Worm (Caenorhabditis elegans) whole organism, early embryonic: ENCODE results near the gene srz-64.

Experiments
- B0310.2 ChIP-seq: sonication (generic microtip); optimal IDR thresholded peaks from 2 replicates; lab custom pipeline; 2016; ENCODE audit warnings: mild to moderate bottlenecking, missing genetic modification characterization, missing compliant biosample characterization
- F13C5.2 ChIP-seq: sonication (generic microtip); optimal IDR thresholded peaks from 2 replicates; lab custom pipeline; 2017; ENCODE audit warnings: mild to moderate bottlenecking, missing genetic modification characterization, inconsistent platforms, missing compliant biosample characterization
- aly-1 ChIP-seq: sonication (generic microtip); optimal IDR thresholded peaks from 2 replicates; lab custom pipeline; 2016; ENCODE audit warnings: missing genetic modification characterization, missing compliant biosample characterization
- ama-1 ChIP-seq: fragments of 150-350 bp; optimal IDR thresholded peaks from 2 replicates; lab custom pipeline; 2014
- ceh-13 ChIP-seq: fragments of 200-800 bp; sonication (Bioruptor generic); optimal IDR thresholded peaks from 2 replicates; lab custom pipeline; 2018; ENCODE audit warnings: mild to moderate bottlenecking, missing genetic modification characterization, missing compliant biosample characterization
- ceh-36 ChIP-seq: sonication (generic microtip); optimal IDR thresholded peaks from 2 replicates; lab custom pipeline; 2016; ENCODE audit warnings: missing genetic modification characterization, inconsistent platforms, missing compliant biosample characterization
- ets-7 ChIP-seq: sonication (generic microtip); optimal IDR thresholded peaks from 2 replicates; lab custom pipeline; 2016; ENCODE audit warnings: missing genotype, missing genetic modification characterization, missing compliant biosample characterization
- flt-1 ChIP-seq: fragments of 200-800 bp; sonication (Bioruptor generic); IDR thresholded peaks from 2 replicates; pipeline ENCODE4 v1.3.6; 2022; ENCODE audit warnings: missing genetic modification characterization, missing compliant biosample characterization
- hmbx-1 ChIP-seq: sonication (generic microtip); optimal IDR thresholded peaks from 2 replicates; lab custom pipeline; 2016; ENCODE audit warnings: mild to moderate bottlenecking, missing genetic modification characterization, missing compliant biosample characterization
- hmg-4 ChIP-seq: fragments of 200-800 bp; sonication (Bioruptor generic); optimal IDR thresholded peaks from 2 replicates; lab custom pipeline; 2018; ENCODE audit warnings: mild to moderate bottlenecking, missing genetic modification characterization, missing compliant biosample characterization
- hnd-1 ChIP-seq: sonication (generic microtip); optimal IDR thresholded peaks from 2 replicates; lab custom pipeline; 2016; ENCODE audit warnings: missing genetic modification characterization, missing compliant biosample characterization
- pes-1 ChIP-seq: fragments of 200-800 bp; sonication (Bioruptor generic); IDR thresholded peaks from 2 replicates; pipeline ENCODE4 v1.3.6; 2022; ENCODE audit warnings: missing genetic modification reagents, missing genetic modification characterization, missing compliant biosample characterization
- scrt-1 ChIP-seq: fragments of 200-800 bp; sonication (Bioruptor generic); IDR thresholded peaks from 2 replicates; pipeline ENCODE4 v1.3.6; 2022; ENCODE audit warnings: missing genetic modification characterization, missing compliant biosample characterization
- sea-1 ChIP-seq: fragments of 200-800 bp; sonication (Bioruptor generic); conservative IDR thresholded peaks from 2 replicates; pipeline ENCODE4 v1.3.6; 2022; ENCODE audit warnings: missing genetic modification characterization, missing compliant biosample characterization
- tbx-11 ChIP-seq: fragments of 200-800 bp; sonication (Bioruptor generic); IDR thresholded peaks from 2 replicates; pipeline ENCODE4 v1.3.6; 2022; ENCODE audit warnings: missing genetic modification characterization, missing compliant biosample characterization
- tbx-37 ChIP-seq: fragments of 200-800 bp; sonication (Bioruptor generic); conservative IDR thresholded peaks from 2 replicates; pipeline ENCODE4 v1.3.6; 2022; ENCODE audit warnings: missing genetic modification reagents, missing genetic modification characterization, missing compliant biosample characterization
- tra-4 ChIP-seq: sonication (generic microtip); optimal IDR thresholded peaks from 2 replicates; lab custom pipeline; 2017; ENCODE audit warnings: missing genetic modification characterization, missing compliant biosample characterization

Gene srz-64

ce11 chrII:1323190-1323651 lies 30.2 kb upstream of the srz-64 start:
- TF ChIP-seq ets-7 (tag; lab: Kevin White, UChicago), result no peak
- TF ChIP-seq B0310.2 (tag; lab: Kevin White, UChicago), result no peak
- no peak for TF ChIP-seq tbx-37 (GFP tag; lab: Robert Waterston, UW)
- no peak for TF ChIP-seq aly-1 (tag; lab: Kevin White, UChicago)
- no peak for TF ChIP-seq flt-1 (GFP tag; lab: Robert Waterston, UW)
- TF ChIP-seq ceh-13 (GFP tag; lab: Kevin White, UChicago), result no peak
- no peak for TF ChIP-seq sea-1 (GFP tag; lab: Robert Waterston, UW)
- no peak for TF ChIP-seq hnd-1 (tag; lab: Kevin White, UChicago)

- TF ChIP-seq flt-1 (GFP tag; lab: Robert Waterston, UW), result no peak
- TF ChIP-seq ama-1 (lab: Kevin White, UChicago), result no peak
- no peak for TF ChIP-seq tra-4 (tag; lab: Kevin White, UChicago)
- no peak for TF ChIP-seq ceh-36 (tag; lab: Kevin White, UChicago)
- no peak for TF ChIP-seq F13C5.2 (tag; lab: Kevin White, UChicago)
- TF ChIP-seq tbx-11 (GFP tag; lab: Robert Waterston, UW), result no peak
- no peak for TF ChIP-seq aly-1 (tag; lab: Kevin White, UChicago)
- no peak for TF ChIP-seq hmbx-1
- no peak for TF ChIP-seq hnd-1 (tag; lab: Kevin White, UChicago)
- no peak for TF ChIP-seq hmg-4 (GFP tag; lab: Kevin White, UChicago)
- TF ChIP-seq ets-7 (tag; lab: Kevin White, UChicago), result no peak
- TF ChIP-seq sea-1 (GFP tag; lab: Robert Waterston, UW), result no peak
- TF ChIP-seq B0310.2 (tag; lab: Kevin White, UChicago), result no peak
- TF ChIP-seq scrt-1 (GFP tag; lab: Robert Waterston, UW), result no peak
- TF ChIP-seq ceh-13 (GFP tag; lab: Kevin White, UChicago), result no peak
- no peak for TF ChIP-seq pes-1 (GFP tag; lab: Robert Waterston, UW)
- TF ChIP-seq tbx-37 (GFP tag; lab: Robert Waterston, UW), result no peak
Observed at ce11 chrII:1322283-1323173, 29.5 kb upstream of the srz-64 start.

ce11 chrII:1320987-1321807 lies 28.1 kb upstream of the srz-64 start, which contains the start of gene vig-1:
TSS of gene vig-1 (plus strand) at chrII:1321037.
- TF ChIP-seq scrt-1 (GFP tag; lab: Robert Waterston, UW) (no peak), tra-4 (tag; lab: Kevin White, UChicago) (no peak), hmg-4 (GFP tag; lab: Kevin White, UChicago) (no peak), F13C5.2 (tag; lab: Kevin White, UChicago) (no peak), flt-1 (GFP tag; lab: Robert Waterston, UW) (no peak), ama-1 (lab: Kevin White, UChicago) (no peak)

ce11 chrII:1320412-1320811 lies 27.4 kb upstream of the srz-64 start:
- TF ChIP-seq hmg-4 (GFP tag; lab: Kevin White, UChicago), result peak; percentile 81
- TF ChIP-seq hnd-1 (tag; lab: Kevin White, UChicago), result peak; percentile 5
- peak; percentile 64 for TF ChIP-seq flt-1 (GFP tag; lab: Robert Waterston, UW)
- TF ChIP-seq sea-1 (GFP tag; lab: Robert Waterston, UW), result 0 out of 2 replicates have a peak, but pooled peaks have one; percentile 48
- TF ChIP-seq tbx-37 (GFP tag; lab: Robert Waterston, UW), result 0 out of 2 replicates have a peak, but pooled peaks have one; percentile 17
- no peak for TF ChIP-seq aly-1 (tag; lab: Kevin White, UChicago)
- peak; percentile 38 for TF ChIP-seq tra-4 (tag; lab: Kevin White, UChicago)
- 0 out of 2 replicates have a peak, but pooled peaks have one; percentile 13 for TF ChIP-seq tbx-11 (GFP tag; lab: Robert Waterston, UW)
- TF ChIP-seq ets-7 (tag; lab: Kevin White, UChicago), result no peak
- peak; percentile 49 for TF ChIP-seq ceh-36 (tag; lab: Kevin White, UChicago)
- peak; percentile 42 for TF ChIP-seq hmbx-1
- TF ChIP-seq F13C5.2 (tag; lab: Kevin White, UChicago), result peak; percentile 90
- TF ChIP-seq ceh-13 (GFP tag; lab: Kevin White, UChicago), result peak; percentile 23
- peak; percentile 52 for TF ChIP-seq B0310.2 (tag; lab: Kevin White, UChicago)
- TF ChIP-seq pes-1 (GFP tag; lab: Robert Waterston, UW), result peak; percentile 72
- TF ChIP-seq ama-1 (lab: Kevin White, UChicago), result peak; percentile 77
- TF ChIP-seq scrt-1 (GFP tag; lab: Robert Waterston, UW), result no peak

DNA sequence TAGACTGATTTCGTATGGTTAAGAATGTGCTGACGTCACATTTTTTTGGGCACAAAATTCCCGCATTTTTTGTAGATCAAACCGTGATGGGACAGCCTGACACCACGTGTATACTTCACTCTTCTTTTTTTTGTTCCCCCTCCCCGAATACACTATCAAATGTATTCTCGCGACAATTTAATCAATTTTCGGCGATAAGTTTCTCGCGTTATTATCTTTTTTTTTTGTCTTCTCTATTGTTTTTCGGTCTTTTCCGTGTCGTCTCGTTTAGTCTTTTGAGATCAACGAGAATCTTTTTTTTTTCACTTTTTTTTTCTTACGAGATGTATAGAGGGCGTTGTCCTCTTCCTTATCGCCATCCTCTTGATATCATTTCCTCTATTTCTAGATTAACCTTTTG lies 22.2 kb upstream of the srz-64 start:
- no peak for TF ChIP-seq B0310.2 (tag; lab: Kevin White, UChicago)
- TF ChIP-seq scrt-1 (GFP tag; lab: Robert Waterston, UW), result no peak
- no peak for TF ChIP-seq ceh-13 (GFP tag; lab: Kevin White, UChicago)
- TF ChIP-seq tra-4 (tag; lab: Kevin White, UChicago), result no peak
- TF ChIP-seq ceh-36 (tag; lab: Kevin White, UChicago), result no peak
- TF ChIP-seq ets-7 (tag; lab: Kevin White, UChicago), result no peak
- no peak for TF ChIP-seq flt-1 (GFP tag; lab: Robert Waterston, UW)
- no peak for TF ChIP-seq tbx-37 (GFP tag; lab: Robert Waterston, UW)
- TF ChIP-seq aly-1 (tag; lab: Kevin White, UChicago), result no peak
